Fruit fly (Drosophila melanogaster) whole organism, embryonic: ENCODE data around the gene CG15043.
A peak's percentile ranks its signal among the peaks of the same experiment; 100 is the strongest.

Source experiments
- Abd-B ChIP-seq: fragments of 200-800 bp; sonication (Bioruptor generic); optimal IDR thresholded peaks from 2 replicates; lab custom pipeline; 2018; ENCODE audit warnings: missing biosample characterization, mild to moderate bottlenecking, missing genetic modification characterization, moderate library complexity
- B-H2 ChIP-seq: fragments of 200-800 bp; sonication (Bioruptor generic); optimal IDR thresholded peaks from 2 replicates; lab custom pipeline; 2018; ENCODE audit warnings: missing biosample characterization, mild to moderate bottlenecking, missing genetic modification characterization
- CG10267 ChIP-seq: fragments of 200-800 bp; sonication (Bioruptor generic); optimal IDR thresholded peaks from 2 replicates; lab custom pipeline; 2018; ENCODE audit warnings: missing biosample characterization, mild to moderate bottlenecking, missing genetic modification characterization, moderate library complexity
- CG12071 ChIP-seq: fragments of 200-800 bp; sonication (Bioruptor generic); optimal IDR thresholded peaks from 3 replicates; lab custom pipeline; 2018; ENCODE audit warnings: missing biosample characterization, mild to moderate bottlenecking, missing genetic modification characterization
- CG13296 ChIP-seq: fragments of 200-800 bp; sonication (Bioruptor generic); optimal IDR thresholded peaks from 3 replicates; lab custom pipeline; 2018; ENCODE audit warnings: missing biosample characterization, mild to moderate bottlenecking, missing genetic modification characterization
- CG13894 ChIP-seq: fragments of 200-800 bp; sonication (Bioruptor generic); optimal IDR thresholded peaks from 3 replicates; lab custom pipeline; 2018; ENCODE audit warnings: missing biosample characterization, mild to moderate bottlenecking, missing genetic modification characterization, moderate library complexity
- CG14050 ChIP-seq: fragments of 200-800 bp; sonication (Bioruptor generic); IDR thresholded peaks from 3 replicates; pipeline ENCODE4 v1.3.6; 2022; ENCODE audit warnings: missing biosample characterization, missing genetic modification characterization
- CG14860 ChIP-seq: fragments of 200-800 bp; sonication (Bioruptor generic); IDR thresholded peaks from 3 replicates; pipeline ENCODE4 v1.3.6; 2022; ENCODE audit warnings: missing biosample characterization, missing genetic modification characterization; ENCODE audit not compliant: partially characterized antibody
- CG15514 ChIP-seq: fragments of 200-800 bp; sonication (Bioruptor generic); optimal IDR thresholded peaks from 3 replicates; lab custom pipeline; 2017; ENCODE audit warnings: missing biosample characterization, missing genetic modification characterization, mild to moderate bottlenecking, moderate library complexity, missing genetic modification reagents
- CG1603 ChIP-seq: fragments of 200-800 bp; sonication (Bioruptor generic); optimal IDR thresholded peaks from 2 replicates; lab custom pipeline; 2019; ENCODE audit warnings: missing biosample characterization, mild to moderate bottlenecking, missing genetic modification characterization, moderate library complexity
- CG16813 ChIP-seq: fragments of 200-800 bp; sonication (Bioruptor generic); IDR thresholded peaks from 3 replicates; pipeline ENCODE4 v1.3.6; 2022; ENCODE audit warnings: missing biosample characterization, missing genetic modification characterization; ENCODE audit not compliant: partially characterized antibody
- CG1792 ChIP-seq: fragments of 200-800 bp; sonication (Bioruptor generic); optimal IDR thresholded peaks from 2 replicates; lab custom pipeline; 2016; ENCODE audit warnings: missing biosample characterization, missing genetic modification characterization
- CG30020 ChIP-seq: fragments of 200-800 bp; optimal IDR thresholded peaks from 2 replicates; lab custom pipeline; 2019; ENCODE audit warnings: missing biosample characterization, mild to moderate bottlenecking, missing genetic modification characterization, moderate library complexity
- CG31224 ChIP-seq: fragments of 200-800 bp; sonication (Bioruptor generic); IDR thresholded peaks from 2 replicates; pipeline ENCODE4 v1.3.6; 2022; ENCODE audit warnings: missing biosample characterization, missing genetic modification characterization
- CG3281 ChIP-seq: fragments of 200-800 bp; sonication (Bioruptor generic); optimal IDR thresholded peaks from 3 replicates; lab custom pipeline; 2017; ENCODE audit warnings: missing biosample characterization, mild to moderate bottlenecking, missing genetic modification characterization
- CG34376 ChIP-seq: fragments of 200-800 bp; sonication (Bioruptor generic); optimal IDR thresholded peaks from 2 replicates; lab custom pipeline; 2018; ENCODE audit warnings: missing biosample characterization, mild to moderate bottlenecking, missing genetic modification characterization
- CG5180 ChIP-seq: fragments of 200-800 bp; sonication (Bioruptor generic); optimal IDR thresholded peaks from 3 replicates; lab custom pipeline; 2017; ENCODE audit warnings: missing biosample characterization, missing genetic modification characterization, mild to moderate bottlenecking, moderate library complexity, missing genetic modification reagents
- CG7839 ChIP-seq: fragments of 200-800 bp; sonication (Bioruptor generic); optimal IDR thresholded peaks from 3 replicates; lab custom pipeline; 2018; ENCODE audit warnings: missing biosample characterization, mild to moderate bottlenecking, missing genetic modification characterization, moderate library complexity
- CG8290 ChIP-seq, 3 experiments: fragments of 200-800 bp; sonication (Bioruptor generic); optimal IDR thresholded peaks; 2 replicates each; lab custom pipeline; 2016 to 2019; ENCODE audit warnings: missing biosample characterization in 3 of 3, missing genetic modification characterization in 3 of 3, mild to moderate bottlenecking in 2 of 3, moderate library complexity in 1 of 3
- CG9932 ChIP-seq: fragments of 200-800 bp; sonication (Bioruptor generic); IDR thresholded peaks from 2 replicates; pipeline ENCODE4 v1.3.6; 2022; ENCODE audit warnings: missing biosample characterization, missing genetic modification characterization
- CTCF ChIP-seq: fragments of 200-800 bp; sonication (Bioruptor generic); optimal IDR thresholded peaks from 2 replicates; lab custom pipeline; 2017; ENCODE audit warnings: missing biosample characterization, mild to moderate bottlenecking, missing genetic modification characterization, moderate library complexity
- Dref ChIP-seq: fragments of 200-800 bp; sonication (Bioruptor generic); IDR thresholded peaks from 2 replicates; pipeline ENCODE4 v1.3.6; 2022; ENCODE audit warnings: missing biosample characterization, missing genetic modification characterization
- Eip74EF ChIP-seq, 2 experiments: fragments of 200-800 bp in 1 of 2; fragments of >200 bp in 1 of 2; sonication (Bioruptor generic) in 1 of 2; optimal IDR thresholded peaks; 2 replicates each; lab custom pipeline; 2017 to 2019; ENCODE audit warnings: missing biosample characterization in 2 of 2, missing genetic modification characterization in 2 of 2, mild to moderate bottlenecking in 1 of 2, moderate library complexity in 1 of 2
- Elba2 ChIP-seq: fragments of 200-800 bp; sonication (Bioruptor generic); optimal IDR thresholded peaks from 3 replicates; lab custom pipeline; 2016; ENCODE audit warnings: missing biosample characterization, missing genetic modification characterization
- Ets97D ChIP-seq: fragments of 200-800 bp; sonication (Bioruptor generic); optimal IDR thresholded peaks from 3 replicates; lab custom pipeline; 2016; ENCODE audit warnings: missing biosample characterization, missing genetic modification characterization
- Fer1 ChIP-seq: fragments of 200-800 bp; sonication (Bioruptor generic); optimal IDR thresholded peaks from 2 replicates; lab custom pipeline; 2017; ENCODE audit warnings: missing biosample characterization, mild to moderate bottlenecking, missing genetic modification characterization
- HmgZ ChIP-seq: fragments of 200-800 bp; sonication (Bioruptor generic); optimal IDR thresholded peaks from 2 replicates; lab custom pipeline; 2018; ENCODE audit warnings: missing biosample characterization, mild to moderate bottlenecking, missing genetic modification characterization
- Hmr ChIP-seq: fragments of 200-800 bp; sonication (Bioruptor generic); optimal IDR thresholded peaks from 3 replicates; lab custom pipeline; 2017; ENCODE audit warnings: mild to moderate bottlenecking, missing biosample characterization, missing genetic modification reagents, missing genetic modification characterization
- Hr78 ChIP-seq, 2 experiments: fragments of 200-800 bp in 1 of 2; fragments of >200 bp in 1 of 2; sonication (Bioruptor generic) in 1 of 2; optimal IDR thresholded peaks; 2 replicates each; lab custom pipeline; 2017 to 2019; ENCODE audit warnings: missing biosample characterization in 2 of 2, missing genetic modification characterization in 2 of 2, mild to moderate bottlenecking in 1 of 2, moderate library complexity in 1 of 2
- Lhr ChIP-seq: fragments of 200-800 bp; sonication (Bioruptor generic); optimal IDR thresholded peaks from 3 replicates; lab custom pipeline; 2017; ENCODE audit warnings: mild to moderate bottlenecking, missing biosample characterization, missing genetic modification reagents, missing genetic modification characterization
- MTF-1 ChIP-seq: fragments of 200-800 bp; sonication (Bioruptor generic); optimal IDR thresholded peaks from 2 replicates; lab custom pipeline; 2018; ENCODE audit warnings: missing biosample characterization, mild to moderate bottlenecking, missing genetic modification characterization, borderline replicate concordance
- Med ChIP-seq: fragments of 200-800 bp; sonication (Bioruptor generic); peaks from one replicate; lab custom pipeline; 2016; ENCODE audit warnings: missing biosample characterization, missing genetic modification characterization, mild to moderate bottlenecking, inconsistent platforms, moderate library complexity
- Pdp1 ChIP-seq, 2 experiments: fragments of 200-800 bp; sonication (Bioruptor generic); optimal IDR thresholded peaks; 3 replicates each; lab custom pipeline; 2016; ENCODE audit warnings: missing biosample characterization in 2 of 2, missing genetic modification characterization in 2 of 2, mild to moderate bottlenecking in 1 of 2, moderate library complexity in 1 of 2
- Poxn ChIP-seq: fragments of 200-800 bp; sonication (Bioruptor generic); IDR thresholded peaks from 2 replicates; pipeline ENCODE4 v1.3.6; 2022; ENCODE audit warnings: missing biosample characterization, missing genetic modification characterization
- Rfx ChIP-seq: fragments of 200-800 bp; sonication (Bioruptor generic); IDR thresholded peaks from 2 replicates; pipeline ENCODE4 v1.3.6; 2022; ENCODE audit warnings: missing biosample characterization, missing genetic modification characterization
- Side ChIP-seq: fragments of 200-800 bp; sonication (Bioruptor generic); optimal IDR thresholded peaks from 2 replicates; lab custom pipeline; 2016; ENCODE audit warnings: missing biosample characterization, missing genetic modification characterization
- Sry-δ ChIP-seq: fragments of 200-800 bp; sonication (Bioruptor generic); optimal IDR thresholded peaks from 2 replicates; lab custom pipeline; 2016; ENCODE audit warnings: missing biosample characterization, missing genetic modification characterization
- Trl ChIP-seq, 3 experiments: fragments of >200 bp in 2 of 3; fragments of 200-800 bp in 1 of 3; sonication (Bioruptor generic) in 1 of 3; optimal IDR thresholded peaks; 2 replicates in 1 of 3; 3 replicates in 2 of 3; lab custom pipeline; 2016 to 2017; ENCODE audit warnings: missing biosample characterization in 1 of 3, missing genetic modification characterization in 1 of 3
- caup ChIP-seq: fragments of 200-800 bp; sonication (Bioruptor generic); optimal IDR thresholded peaks from 3 replicates; lab custom pipeline; 2017; ENCODE audit warnings: missing biosample characterization, mild to moderate bottlenecking, missing genetic modification characterization, moderate library complexity; ENCODE audit not compliant: severe bottlenecking
- chinmo ChIP-seq: fragments of 200-800 bp; sonication (Bioruptor generic); IDR thresholded peaks from 4 replicates; pipeline ENCODE4 v1.3.6; 2022; ENCODE audit warnings: missing biosample characterization, missing genetic modification characterization; ENCODE audit not compliant: partially characterized antibody
- cwo ChIP-seq: fragments of 200-800 bp; sonication (Bioruptor generic); optimal IDR thresholded peaks from 3 replicates; lab custom pipeline; 2017; ENCODE audit warnings: missing biosample characterization, missing genetic modification characterization, mild to moderate bottlenecking, moderate library complexity, missing genetic modification reagents
- knrl ChIP-seq: fragments of 200-800 bp; sonication (Bioruptor generic); IDR thresholded peaks from 3 replicates; pipeline ENCODE4 v1.3.6; 2022; ENCODE audit warnings: missing biosample characterization, missing genetic modification characterization; ENCODE audit not compliant: partially characterized antibody
- mld ChIP-seq: fragments of 200-800 bp; sonication (Bioruptor generic); IDR thresholded peaks from 3 replicates; pipeline ENCODE4 v1.3.6; 2022; ENCODE audit warnings: missing biosample characterization, missing genetic modification characterization; ENCODE audit not compliant: partially characterized antibody
- nerfin-1 ChIP-seq: fragments of 200-800 bp; sonication (Bioruptor generic); optimal IDR thresholded peaks from 3 replicates; lab custom pipeline; 2019; ENCODE audit warnings: missing biosample characterization, mild to moderate bottlenecking, missing genetic modification characterization, moderate library complexity
- peb ChIP-seq: fragments of 200-800 bp; sonication (Bioruptor generic); IDR thresholded peaks from 2 replicates; pipeline ENCODE4 v1.3.6; 2022; ENCODE audit warnings: missing biosample characterization, missing genetic modification characterization
- unpg ChIP-seq: fragments of 200-800 bp; sonication (Bioruptor generic); optimal IDR thresholded peaks from 3 replicates; lab custom pipeline; 2018; ENCODE audit warnings: missing biosample characterization, mild to moderate bottlenecking, missing genetic modification characterization, moderate library complexity
- vnd ChIP-seq: fragments of 200-800 bp; sonication (Bioruptor generic); IDR thresholded peaks from 3 replicates; pipeline ENCODE4 v1.3.6; 2022; ENCODE audit warnings: missing biosample characterization, missing genetic modification characterization; ENCODE audit not compliant: partially characterized antibody

Gene CG15043

dm6 chrX:18512271-18512679 lies 18.3 kb upstream of the CG15043 start, which contains the start of gene Ggt-1 (continued):
- TF ChIP-seq MTF-1 (GFP tag; lab: Kevin White, UChicago) = peak; percentile 100
- TF ChIP-seq CTCF (GFP tag; lab: Kevin White, UChicago) = peak; percentile 47
- peak; percentile 67 for TF ChIP-seq Sry-δ (GFP tag; lab: Kevin White, UChicago)
- TF ChIP-seq CG16813 (GFP tag; lab: Robert Waterston, UW) = peak; percentile 92
- TF ChIP-seq CG31224 (GFP tag; lab: Robert Waterston, UW) = no peak
- TF ChIP-seq CG5180 (GFP tag; lab: Kevin White, UChicago) = peak; percentile 92
- peak; percentile 23 for TF ChIP-seq CG30020 (tag; lab: Kevin White, UChicago)
- TF ChIP-seq Rfx = peak; percentile 33; the same call in 1 of the 2 replicates
- TF ChIP-seq Eip74EF (GFP tag; optimal IDR thresholded peaks at IDR 0.05; lab: Kevin White, UChicago) = peak in 1 of 2 experiments; percentile 19
- peak; percentile 91 for TF ChIP-seq knrl (GFP tag; lab: Robert Waterston, UW)
- TF ChIP-seq Ets97D (GFP tag; lab: Kevin White, UChicago) = peak; percentile 65
- TF ChIP-seq Fer1 = peak; percentile 6
- peak; percentile 16 for TF ChIP-seq HmgZ (tag; lab: Kevin White, UChicago)
- peak; percentile 22 for TF ChIP-seq cwo
- TF ChIP-seq Dref (GFP tag; lab: Robert Waterston, UW) = peak; percentile 81
- no peak for TF ChIP-seq Trl (optimal IDR thresholded peaks at IDR 0.05; lab: Kevin White, UChicago)
- TF ChIP-seq Trl (GFP tag; optimal IDR thresholded peaks at IDR 0.05; lab: Kevin White, UChicago) = no peak
- TF ChIP-seq Elba2 (GFP tag; lab: Kevin White, UChicago) = no peak
- peak; percentile 79 for TF ChIP-seq CG8290 (GFP tag; optimal IDR thresholded peaks at IDR 0.05; lab: Kevin White, UChicago)
- peak; percentile 67 to 83 for TF ChIP-seq CG8290 (tag; optimal IDR thresholded peaks at IDR 0.05; lab: Kevin White, UChicago)
- TF ChIP-seq Hr78 (GFP tag; optimal IDR thresholded peaks at IDR 0.05; lab: Kevin White, UChicago) = peak in 1 of 2 experiments; percentile 9
- peak; percentile 93 for TF ChIP-seq vnd
- peak in 1 of 2 experiments; percentile 93 for TF ChIP-seq Pdp1 (GFP tag; optimal IDR thresholded peaks at IDR 0.05; lab: Kevin White, UChicago)
- peak; percentile 96 for TF ChIP-seq CG14860 (GFP tag; lab: Robert Waterston, UW)
- TF ChIP-seq CG9932 (GFP tag; lab: Robert Waterston, UW) = peak; percentile 14; the same call in 1 of the 2 replicates
- peak; percentile 99 for TF ChIP-seq chinmo
- TF ChIP-seq caup (GFP tag; lab: Kevin White, UChicago) = peak; percentile 14
- TF ChIP-seq mld (GFP tag; lab: Robert Waterston, UW) = peak; percentile 91
- no peak for TF ChIP-seq CG1792

dm6 chrX:18510884-18511283 lies 16.9 kb upstream of the CG15043 start:
- TF ChIP-seq CG16813 (GFP tag; lab: Robert Waterston, UW) (no peak), Side (GFP tag; lab: Kevin White, UChicago) (no peak), Hmr (GFP tag; lab: Kevin White, UChicago) (peak; percentile 2), unpg (peak; percentile 19), CG8290 (GFP tag; optimal IDR thresholded peaks at IDR 0.05; lab: Kevin White, UChicago) (no peak), CG8290 (tag; optimal IDR thresholded peaks at IDR 0.05; lab: Kevin White, UChicago) (peak in 1 of 2 experiments; percentile 58), CG5180 (GFP tag; lab: Kevin White, UChicago) (no peak), Lhr (GFP tag; lab: Kevin White, UChicago) (no peak), CG7839 (tag; lab: Kevin White, UChicago) (peak; percentile 7), CG34376 (GFP tag; lab: Kevin White, UChicago) (peak; percentile 16), CG13296 (peak; percentile 33), CG10267 (no peak), CG14050 (no peak), CG12071 (GFP tag; lab: Kevin White, UChicago) (peak; percentile 49), CG1603 (tag; lab: Kevin White, UChicago) (no peak), CG13894 (tag; lab: Kevin White, UChicago) (peak; percentile 66), Poxn (GFP tag; lab: Robert Waterston, UW) (no peak), B-H2 (GFP tag; lab: Kevin White, UChicago) (peak; percentile 39), CG3281 (peak; percentile 44), CG15514 (no peak), Abd-B (GFP tag; lab: Kevin White, UChicago) (no peak), nerfin-1 (tag; lab: Kevin White, UChicago) (no peak), Med (GFP tag; lab: Kevin White, UChicago) (peak; percentile 63), peb (no peak)
